Worm (Caenorhabditis elegans) whole organism, mixed stage, embryonic: ENCODE data around the gene ttc-37.

ENCODE experiments used
- M03D4.4 ChIP-seq: sonication (generic microtip); optimal IDR thresholded peaks from 2 replicates; lab custom pipeline; 2017; ENCODE audit warnings: mild to moderate bottlenecking, missing genetic modification characterization, missing compliant biosample characterization
- bed-3 ChIP-seq: fragments of 200-800 bp; sonication (Bioruptor generic); optimal IDR thresholded peaks from 3 replicates; lab custom pipeline; 2018; ENCODE audit warnings: mild to moderate bottlenecking, missing genetic modification characterization, moderate library complexity, missing compliant biosample characterization
- blmp-1 ChIP-seq: fragments of 150-350 bp; optimal IDR thresholded peaks from 2 replicates; lab custom pipeline; 2014; ENCODE audit warnings: missing biosample characterization, missing genetic modification characterization
- ceh-39 ChIP-seq: fragments of 150-350 bp; optimal IDR thresholded peaks from 2 replicates; lab custom pipeline; 2014; ENCODE audit warnings: missing biosample characterization, missing genetic modification characterization
- ceh-83 ChIP-seq: fragments of 200-800 bp; sonication (Bioruptor generic); optimal IDR thresholded peaks from 2 replicates; lab custom pipeline; 2018; ENCODE audit warnings: mild to moderate bottlenecking, missing genetic modification characterization, missing compliant biosample characterization
- ces-1 ChIP-seq: fragments of 150-350 bp; optimal IDR thresholded peaks from 2 replicates; lab custom pipeline; 2014; ENCODE audit warnings: missing biosample characterization, missing genetic modification reagents, missing genetic modification characterization
- cnd-1 ChIP-seq: fragments of 200-800 bp; sonication (Bioruptor generic); optimal IDR thresholded peaks from 2 replicates; lab custom pipeline; 2018; ENCODE audit warnings: mild to moderate bottlenecking, missing genetic modification characterization, missing compliant biosample characterization
- elt-1 ChIP-seq: sonication (generic microtip); optimal IDR thresholded peaks from 2 replicates; lab custom pipeline; 2017; ENCODE audit warnings: missing genetic modification characterization, mild to moderate bottlenecking, missing compliant biosample characterization, antibody characterized with exemption, moderate library complexity, borderline replicate concordance; ENCODE audit not compliant: insufficient read depth
- elt-3 ChIP-seq: fragments of 150-350 bp; optimal IDR thresholded peaks from 2 replicates; lab custom pipeline; 2014; ENCODE audit warnings: missing biosample characterization, missing genetic modification characterization
- flh-1 ChIP-seq: fragments of 200-800 bp; sonication (Bioruptor generic); optimal IDR thresholded peaks from 2 replicates; lab custom pipeline; 2018; ENCODE audit warnings: mild to moderate bottlenecking, missing genetic modification characterization, moderate library complexity, missing compliant biosample characterization
- ham-2 ChIP-seq: fragments of 200-800 bp; sonication (Bioruptor generic); optimal IDR thresholded peaks from 2 replicates; lab custom pipeline; 2018; ENCODE audit warnings: mild to moderate bottlenecking, missing genetic modification characterization, missing compliant biosample characterization
- lin-13 ChIP-seq: fragments of 150-350 bp; optimal IDR thresholded peaks from 2 replicates; lab custom pipeline; 2014; ENCODE audit warnings: missing biosample characterization, missing genetic modification characterization
- lin-32 ChIP-seq: fragments of 200-800 bp; sonication (Bioruptor generic); optimal IDR thresholded peaks from 2 replicates; lab custom pipeline; 2018; ENCODE audit warnings: mild to moderate bottlenecking, missing genetic modification characterization, missing compliant biosample characterization
- lsy-2 ChIP-seq: fragments of 150-350 bp; optimal IDR thresholded peaks from 2 replicates; lab custom pipeline; 2014; ENCODE audit warnings: missing biosample characterization, missing genetic modification characterization
- mab-5 ChIP-seq: fragments of 150-350 bp; optimal IDR thresholded peaks from 2 replicates; lab custom pipeline; 2014; ENCODE audit warnings: missing biosample characterization, missing genetic modification characterization
- mep-1 ChIP-seq: fragments of 150-350 bp; optimal IDR thresholded peaks from 2 replicates; lab custom pipeline; 2017; ENCODE audit warnings: missing biosample characterization, missing genetic modification reagents, missing genetic modification characterization, inconsistent platforms
- nhr-237 ChIP-seq: fragments of 150-350 bp; optimal IDR thresholded peaks from 2 replicates; lab custom pipeline; 2014; ENCODE audit warnings: missing biosample characterization, missing genetic modification characterization
- nhr-28 ChIP-seq: fragments of 150-350 bp; optimal IDR thresholded peaks from 2 replicates; lab custom pipeline; 2014; ENCODE audit warnings: missing biosample characterization, missing genetic modification characterization
- pha-4 ChIP-seq: fragments of 150-350 bp; optimal IDR thresholded peaks from 2 replicates; lab custom pipeline; 2018; ENCODE audit warnings: missing biosample characterization, missing genetic modification reagents, missing genetic modification characterization
- sem-2 ChIP-seq: fragments of 200-800 bp; sonication (Bioruptor generic); optimal IDR thresholded peaks from 2 replicates; lab custom pipeline; 2018; ENCODE audit warnings: mild to moderate bottlenecking, missing genetic modification characterization, missing compliant biosample characterization
- snpc-4 ChIP-seq: fragments of 150-350 bp; optimal IDR thresholded peaks from 2 replicates; lab custom pipeline; 2014; ENCODE audit warnings: missing biosample characterization, missing genetic modification characterization
- sptf-1 ChIP-seq: sonication (generic microtip); optimal IDR thresholded peaks from 2 replicates; lab custom pipeline; 2017; ENCODE audit warnings: mild to moderate bottlenecking, missing genetic modification characterization, moderate library complexity, missing compliant biosample characterization
- unc-120 ChIP-seq: sonication (generic microtip); optimal IDR thresholded peaks from 2 replicates; lab custom pipeline; 2017; ENCODE audit warnings: missing genetic modification characterization, missing compliant biosample characterization; ENCODE audit not compliant: poor library complexity, severe bottlenecking
- unc-39 ChIP-seq: fragments of 150-350 bp; optimal IDR thresholded peaks from 2 replicates; lab custom pipeline; 2014; ENCODE audit warnings: missing biosample characterization, missing genetic modification characterization
- unc-62 ChIP-seq: fragments of 150-350 bp; optimal IDR thresholded peaks from 2 replicates; lab custom pipeline; 2014; ENCODE audit warnings: missing biosample characterization, missing genetic modification reagents, missing genetic modification characterization
- zip-8 ChIP-seq: fragments of 150-350 bp; optimal IDR thresholded peaks from 2 replicates; lab custom pipeline; 2014; ENCODE audit warnings: missing biosample characterization, missing genetic modification characterization
- ztf-11 ChIP-seq: fragments of 150-350 bp; optimal IDR thresholded peaks from 2 replicates; lab custom pipeline; 2014; ENCODE audit warnings: missing biosample characterization, missing genetic modification characterization

ttc-37 gene

DNA sequence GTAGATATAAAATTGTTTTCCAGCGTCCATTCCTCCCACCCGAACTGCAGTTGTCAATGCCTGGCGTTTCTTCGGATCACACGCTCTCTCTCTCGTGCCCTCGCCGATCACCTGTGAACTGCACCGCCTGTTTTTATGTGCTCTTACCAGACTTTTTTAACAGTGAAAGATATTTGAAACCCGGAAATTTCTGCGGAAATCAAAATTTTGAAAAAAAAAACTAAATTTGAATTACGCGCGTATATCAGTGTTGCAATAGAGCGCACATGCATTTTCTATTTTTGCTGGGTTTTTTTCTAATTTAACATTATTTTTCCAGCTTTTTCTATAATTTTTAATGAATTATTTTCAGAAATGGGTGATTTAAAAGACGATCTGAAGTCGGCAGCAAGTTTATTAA lies at the start of gene ttc-37:
TSS of gene ttc-37 (plus strand) at position 349 of the 400 bp plus-strand sequence.
- TF ChIP-seq nhr-237 (tag; lab: Kevin White, UChicago) (peak; percentile 3), unc-62 (GFP tag; lab: Kevin White, UChicago) (no peak), ceh-83 (GFP tag; lab: Kevin White, UChicago) (no peak)

DNA sequence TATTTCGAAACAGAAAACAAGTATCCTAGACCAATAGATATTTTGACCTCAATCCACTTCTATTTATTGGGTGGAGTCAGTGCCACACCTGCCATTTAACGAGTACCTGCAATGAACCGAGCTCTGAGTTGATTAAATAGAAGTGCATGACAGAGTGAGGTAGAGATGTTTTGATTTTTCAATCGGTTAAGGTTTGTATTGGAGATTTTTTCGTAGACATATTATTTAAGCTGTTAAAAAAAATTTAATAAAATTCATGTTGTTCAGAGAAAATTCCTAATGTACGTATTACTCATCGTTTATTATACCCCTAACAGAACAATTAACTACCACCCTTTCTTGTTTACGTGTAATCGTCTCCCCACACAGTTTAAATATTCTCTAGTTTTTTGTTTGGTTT lies 48.8 kb upstream of the ttc-37 start, which contains the start of gene srx-38:
TSS of gene srx-38 (minus strand) at position 101 of the 400 bp plus-strand sequence.
- TF ChIP-seq pha-4 (tag; lab: Kevin White, UChicago) (no peak), unc-39 (no peak), ztf-11 (tag; lab: Kevin White, UChicago) (no peak), mab-5 (tag; lab: Kevin White, UChicago) (no peak), unc-120 (tag; lab: Kevin White, UChicago) (no peak), ham-2 (GFP tag; lab: Kevin White, UChicago) (no peak), ceh-39 (tag; lab: Kevin White, UChicago) (no peak), flh-1 (GFP tag; lab: Kevin White, UChicago) (no peak), sem-2 (no peak), lsy-2 (tag; lab: Kevin White, UChicago) (no peak), unc-62 (GFP tag; lab: Kevin White, UChicago) (no peak), mep-1 (tag; lab: Kevin White, UChicago) (no peak), zip-8 (tag; lab: Kevin White, UChicago) (no peak), elt-1 (tag; lab: Kevin White, UChicago) (no peak)

DNA sequence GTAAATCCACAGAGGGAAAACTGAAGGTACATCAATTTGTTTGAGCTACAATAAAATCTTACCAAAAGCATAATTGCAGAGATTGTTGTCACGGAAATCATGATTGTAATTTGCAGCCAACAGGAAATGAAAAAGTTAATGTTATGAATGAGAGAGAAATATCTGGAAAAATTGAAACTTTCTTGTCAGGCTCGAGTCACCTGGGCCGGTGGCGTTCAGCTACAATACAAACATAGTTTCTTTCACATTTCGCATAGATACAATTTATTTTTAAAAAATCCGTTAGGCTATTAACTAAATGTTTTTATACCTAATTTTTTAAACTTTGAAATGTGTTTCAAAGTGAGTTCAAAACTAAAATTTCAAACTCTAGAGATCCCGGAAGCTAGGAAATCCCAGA lies 46.6 kb upstream of the ttc-37 start, which contains the start of gene srx-39:
TSS of gene srx-39 (minus strand) at position 101 of the 400 bp plus-strand sequence.
- TF ChIP-seq unc-62 (GFP tag; lab: Kevin White, UChicago) (no peak), ham-2 (GFP tag; lab: Kevin White, UChicago) (no peak), M03D4.4 (no peak), bed-3 (no peak), lsy-2 (tag; lab: Kevin White, UChicago) (no peak), unc-120 (tag; lab: Kevin White, UChicago) (no peak), lin-32 (GFP tag; lab: Kevin White, UChicago) (no peak), ceh-83 (GFP tag; lab: Kevin White, UChicago) (no peak), mab-5 (tag; lab: Kevin White, UChicago) (no peak), sem-2 (no peak)

DNA sequence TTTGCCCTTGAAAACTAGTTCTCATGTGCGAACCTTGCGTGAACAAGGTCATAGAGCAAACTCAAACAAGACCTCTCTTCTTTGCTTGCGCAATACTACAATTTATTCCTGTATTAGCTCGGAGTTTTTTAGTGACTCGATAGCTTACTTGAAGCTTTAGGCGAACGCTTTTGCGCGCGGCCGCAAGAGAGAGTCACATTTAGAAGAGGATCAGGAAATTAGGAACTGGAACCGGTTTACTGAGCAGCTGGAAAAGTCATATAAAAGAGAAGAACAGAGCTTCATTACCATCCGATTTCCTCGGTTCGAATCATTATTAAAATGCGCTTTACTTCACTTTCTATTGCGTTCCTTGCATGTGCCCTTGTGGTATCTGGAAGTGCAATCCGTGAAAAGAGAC lies 46.0 kb upstream of the ttc-37 start, which contains the start of gene abu-15:
TSS of gene abu-15 (plus strand) at position 301 of the 400 bp plus-strand sequence.
- TF ChIP-seq elt-1 (tag; lab: Kevin White, UChicago): no peak
- no peak for TF ChIP-seq snpc-4
- no peak for TF ChIP-seq unc-120 (tag; lab: Kevin White, UChicago)
- no peak for TF ChIP-seq ces-1 (GFP tag; lab: Kevin White, UChicago)
- no peak for TF ChIP-seq elt-3 (tag; lab: Kevin White, UChicago)
- no peak for TF ChIP-seq nhr-237 (tag; lab: Kevin White, UChicago)
- no peak for TF ChIP-seq mep-1 (tag; lab: Kevin White, UChicago)
- TF ChIP-seq cnd-1: no peak
- no peak for TF ChIP-seq nhr-28 (tag; lab: Kevin White, UChicago)
- TF ChIP-seq ham-2 (GFP tag; lab: Kevin White, UChicago): no peak
- TF ChIP-seq mab-5 (tag; lab: Kevin White, UChicago): no peak
- TF ChIP-seq pha-4 (tag; lab: Kevin White, UChicago): no peak

DNA sequence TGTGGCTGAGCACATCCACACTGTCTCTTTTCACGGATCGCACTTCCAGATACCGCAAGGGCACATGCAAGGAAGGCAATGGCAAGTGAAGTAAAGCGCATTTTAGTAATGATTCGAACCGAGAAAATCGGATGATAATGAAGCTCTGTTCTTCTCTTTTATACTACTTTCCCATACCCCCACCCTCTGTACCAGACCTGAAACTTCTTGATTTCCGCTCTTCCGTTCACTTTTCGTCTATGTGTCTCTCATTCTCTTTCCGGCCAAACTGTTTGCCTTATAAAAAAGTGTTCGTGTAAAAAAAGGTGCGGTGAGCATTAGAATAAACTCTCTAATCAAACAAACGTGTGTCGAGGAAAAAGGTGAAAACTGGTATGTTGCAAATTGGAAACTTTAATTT lies 42.5 kb upstream of the ttc-37 start, which contains the start of gene abu-6:
TSS of gene abu-6 (minus strand) at position 101 of the 400 bp plus-strand sequence.
- TF ChIP-seq ceh-83 (GFP tag; lab: Kevin White, UChicago) (no peak), ces-1 (GFP tag; lab: Kevin White, UChicago) (no peak), mab-5 (tag; lab: Kevin White, UChicago) (no peak), snpc-4 (no peak), sptf-1 (tag; lab: Kevin White, UChicago) (no peak), zip-8 (tag; lab: Kevin White, UChicago) (no peak), nhr-28 (tag; lab: Kevin White, UChicago) (no peak), lin-13 (tag; lab: Kevin White, UChicago) (no peak)

DNA sequence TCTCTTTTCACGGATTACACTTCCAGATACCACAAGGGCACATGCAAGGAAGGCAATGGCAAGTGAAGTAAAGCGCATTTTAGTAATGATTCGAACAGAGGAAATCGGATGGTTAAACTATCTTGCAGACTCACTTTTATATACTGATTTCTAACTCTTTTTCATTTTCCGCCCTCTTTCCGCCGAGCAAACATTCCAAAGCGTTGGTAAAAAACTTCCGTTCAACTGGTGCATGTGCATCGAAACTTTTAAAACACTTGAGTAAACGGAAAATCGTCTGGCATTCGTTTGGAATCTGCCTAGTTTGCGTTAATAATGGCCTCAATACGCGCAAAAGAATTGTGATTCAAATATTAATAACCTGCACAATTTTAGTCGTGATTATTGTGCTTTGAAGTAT lies 39.6 kb upstream of the ttc-37 start, which contains the start of gene abu-7:
TSS of gene abu-7 (minus strand) at position 101 of the 400 bp plus-strand sequence.
- no peak for TF ChIP-seq lin-32 (GFP tag; lab: Kevin White, UChicago)
- no peak for TF ChIP-seq blmp-1 (tag; lab: Kevin White, UChicago)
- TF ChIP-seq ceh-83 (GFP tag; lab: Kevin White, UChicago): no peak
- TF ChIP-seq nhr-28 (tag; lab: Kevin White, UChicago): no peak
- TF ChIP-seq nhr-237 (tag; lab: Kevin White, UChicago): no peak
- no peak for TF ChIP-seq mep-1 (tag; lab: Kevin White, UChicago)
- no peak for TF ChIP-seq snpc-4
- no peak for TF ChIP-seq bed-3
- TF ChIP-seq unc-39: no peak
- TF ChIP-seq ztf-11 (tag; lab: Kevin White, UChicago): no peak
- no peak for TF ChIP-seq ham-2 (GFP tag; lab: Kevin White, UChicago)
- TF ChIP-seq zip-8 (tag; lab: Kevin White, UChicago): no peak
